Fruit fly (Drosophila melanogaster) whole organism, prepupa: ENCODE results near the gene corto.

ENCODE experiments used
- Blimp-1 ChIP-seq: fragments of 200-800 bp; sonication (Bioruptor generic); optimal IDR thresholded peaks from 3 replicates; lab custom pipeline; 2017; ENCODE audit warnings: missing biosample characterization, missing genetic modification characterization, mild to moderate bottlenecking, moderate library complexity, missing genetic modification reagents
- CG10669 ChIP-seq: fragments of 200-800 bp; sonication (Bioruptor generic); optimal IDR thresholded peaks from 3 replicates; lab custom pipeline; 2018; ENCODE audit warnings: missing biosample characterization, mild to moderate bottlenecking, missing genetic modification characterization, moderate library complexity
- CG11294 ChIP-seq: fragments of 200-800 bp; sonication (Bioruptor generic); IDR thresholded peaks from 2 replicates; pipeline ENCODE4 v1.3.6; 2022; ENCODE audit warnings: missing biosample characterization, missing genetic modification characterization
- CG11762 ChIP-seq: fragments of 200-800 bp; sonication (Bioruptor generic); optimal IDR thresholded peaks from 3 replicates; lab custom pipeline; 2016; ENCODE audit warnings: missing biosample characterization, missing genetic modification characterization; ENCODE audit not compliant: insufficient read depth
- CG11902 ChIP-seq: fragments of 200-800 bp; sonication (Bioruptor generic); optimal IDR thresholded peaks from 3 replicates; lab custom pipeline; 2016; ENCODE audit warnings: missing biosample characterization, missing genetic modification characterization
- CG1621 ChIP-seq: fragments of 200-800 bp; sonication (Bioruptor generic); optimal IDR thresholded peaks from 3 replicates; lab custom pipeline; 2018; ENCODE audit warnings: missing biosample characterization, mild to moderate bottlenecking, missing genetic modification characterization
- CG16779 ChIP-seq: fragments of 200-800 bp; sonication (Bioruptor generic); optimal IDR thresholded peaks from 3 replicates; lab custom pipeline; 2017; ENCODE audit warnings: missing biosample characterization, mild to moderate bottlenecking, missing genetic modification characterization
- CG3032 ChIP-seq: fragments of 200-800 bp; optimal IDR thresholded peaks from 2 replicates; lab custom pipeline; 2019; ENCODE audit warnings: missing biosample characterization, mild to moderate bottlenecking, missing genetic modification characterization, moderate library complexity
- CG31627 ChIP-seq: fragments of 200-800 bp; sonication (Bioruptor generic); optimal IDR thresholded peaks from 3 replicates; lab custom pipeline; 2016; ENCODE audit warnings: missing biosample characterization, missing genetic modification characterization
- CG32006 ChIP-seq: fragments of 200-800 bp; sonication (Bioruptor generic); optimal IDR thresholded peaks from 3 replicates; lab custom pipeline; 2017; ENCODE audit warnings: missing biosample characterization, mild to moderate bottlenecking, missing genetic modification characterization
- CG34406 ChIP-seq: fragments of 200-800 bp; sonication (Bioruptor generic); optimal IDR thresholded peaks from 3 replicates; lab custom pipeline; 2016; ENCODE audit warnings: missing biosample characterization, missing genetic modification characterization
- CG3919 ChIP-seq: fragments of 200-800 bp; sonication (Bioruptor generic); optimal IDR thresholded peaks from 3 replicates; lab custom pipeline; 2016; ENCODE audit warnings: missing biosample characterization, missing genetic modification characterization
- CG6276 ChIP-seq: fragments of 200-800 bp; sonication (Bioruptor generic); optimal IDR thresholded peaks from 2 replicates; lab custom pipeline; 2017; ENCODE audit warnings: missing biosample characterization, mild to moderate bottlenecking, missing genetic modification characterization
- CG6792 ChIP-seq: fragments of 200-800 bp; sonication (Bioruptor generic); optimal IDR thresholded peaks from 3 replicates; lab custom pipeline; 2016; ENCODE audit warnings: missing biosample characterization, missing genetic modification characterization
- CG6808 ChIP-seq: fragments of 200-800 bp; sonication (Bioruptor generic); optimal IDR thresholded peaks from 3 replicates; lab custom pipeline; 2017; ENCODE audit warnings: missing biosample characterization, missing genetic modification characterization, mild to moderate bottlenecking, moderate library complexity, missing genetic modification reagents
- CG7368 ChIP-seq: fragments of 200-800 bp; sonication (Bioruptor generic); optimal IDR thresholded peaks from 3 replicates; lab custom pipeline; 2016; ENCODE audit warnings: missing biosample characterization, missing genetic modification characterization
- CG8119 ChIP-seq: fragments of 200-800 bp; sonication (Bioruptor generic); IDR thresholded peaks from 3 replicates; pipeline ENCODE4 v1.3.6; 2022; ENCODE audit warnings: missing biosample characterization, missing genetic modification characterization
- CG8319 ChIP-seq: fragments of 200-800 bp; sonication (Bioruptor generic); optimal IDR thresholded peaks from 3 replicates; lab custom pipeline; 2016; ENCODE audit warnings: missing biosample characterization, missing genetic modification characterization
- CG8632 ChIP-seq: fragments of 200-800 bp; sonication (Bioruptor generic); optimal IDR thresholded peaks from 3 replicates; lab custom pipeline; 2016; ENCODE audit warnings: missing biosample characterization, missing genetic modification characterization
- CG9139 ChIP-seq: fragments of 200-800 bp; sonication (Bioruptor generic); optimal IDR thresholded peaks from 3 replicates; lab custom pipeline; 2017; ENCODE audit warnings: missing biosample characterization, mild to moderate bottlenecking, missing genetic modification characterization
- Eip78C ChIP-seq: fragments of 200-800 bp; sonication (Bioruptor generic); peaks from one replicate; lab custom pipeline; 2016; ENCODE audit warnings: missing biosample characterization, missing genetic modification characterization
- Eip93F ChIP-seq: fragments of 200-800 bp; sonication (Bioruptor generic); optimal IDR thresholded peaks from 2 replicates; lab custom pipeline; 2016; ENCODE audit warnings: missing biosample characterization, mild to moderate bottlenecking, missing genetic modification characterization
- Ets21C ChIP-seq: fragments of 200-800 bp; sonication (Bioruptor generic); optimal IDR thresholded peaks from 3 replicates; lab custom pipeline; 2016; ENCODE audit warnings: missing biosample characterization, missing genetic modification characterization
- Ets96B ChIP-seq: fragments of 200-800 bp; optimal IDR thresholded peaks from 2 replicates; lab custom pipeline; 2019; ENCODE audit warnings: missing biosample characterization, mild to moderate bottlenecking, missing genetic modification characterization, moderate library complexity
- Hr38 ChIP-seq: sonication (Bioruptor generic); optimal IDR thresholded peaks from 2 replicates; lab custom pipeline; 2016; ENCODE audit warnings: missing biosample characterization, missing genetic modification characterization
- Hr39 ChIP-seq: fragments of 200-800 bp; sonication (Bioruptor generic); optimal IDR thresholded peaks from 2 replicates; lab custom pipeline; 2016; ENCODE audit warnings: missing biosample characterization, missing genetic modification characterization
- Hr4 ChIP-seq: fragments of 200-800 bp; sonication (Bioruptor generic); optimal IDR thresholded peaks from 3 replicates; lab custom pipeline; 2016; ENCODE audit warnings: missing biosample characterization, missing genetic modification characterization
- Met ChIP-seq: fragments of 200-800 bp; sonication (Bioruptor generic); optimal IDR thresholded peaks from 3 replicates; lab custom pipeline; 2016; ENCODE audit warnings: missing biosample characterization, missing genetic modification characterization
- OdsH ChIP-seq: fragments of 200-800 bp; sonication (Bioruptor generic); optimal IDR thresholded peaks from 3 replicates; lab custom pipeline; 2016; ENCODE audit warnings: missing biosample characterization, missing genetic modification characterization
- Sox102F ChIP-seq: fragments of 200-800 bp; sonication (Bioruptor generic); optimal IDR thresholded peaks from 2 replicates; lab custom pipeline; 2016; ENCODE audit warnings: missing biosample characterization, mild to moderate bottlenecking, missing genetic modification characterization
- Sox14 ChIP-seq: fragments of 200-800 bp; sonication (Bioruptor generic); optimal IDR thresholded peaks from 3 replicates; lab custom pipeline; 2016; ENCODE audit warnings: missing biosample characterization, missing genetic modification characterization
- acj6 ChIP-seq: fragments of 200-800 bp; sonication (Bioruptor generic); optimal IDR thresholded peaks from 3 replicates; lab custom pipeline; 2016; ENCODE audit warnings: missing biosample characterization, missing genetic modification characterization
- cyc ChIP-seq: fragments of 200-800 bp; sonication (Bioruptor generic); optimal IDR thresholded peaks from 3 replicates; lab custom pipeline; 2016; ENCODE audit warnings: missing biosample characterization, missing genetic modification characterization
- dsx ChIP-seq: fragments of 200-800 bp; optimal IDR thresholded peaks from 3 replicates; lab custom pipeline; 2019; ENCODE audit warnings: missing biosample characterization, mild to moderate bottlenecking, missing genetic modification characterization, moderate library complexity; ENCODE audit not compliant: poor library complexity, severe bottlenecking
- esn ChIP-seq: fragments of 200-800 bp; sonication (Bioruptor generic); optimal IDR thresholded peaks from 2 replicates; lab custom pipeline; 2016; ENCODE audit warnings: missing biosample characterization, mild to moderate bottlenecking, missing genetic modification characterization, moderate library complexity
- fd59A ChIP-seq: fragments of 200-800 bp; sonication (Bioruptor generic); optimal IDR thresholded peaks from 2 replicates; lab custom pipeline; 2017; ENCODE audit warnings: missing biosample characterization, mild to moderate bottlenecking, missing genetic modification characterization, missing genetic modification reagents
- fd85E ChIP-seq: fragments of 200-800 bp; sonication (Bioruptor generic); optimal IDR thresholded peaks from 3 replicates; lab custom pipeline; 2016; ENCODE audit warnings: missing biosample characterization, missing genetic modification characterization
- fkh ChIP-seq: fragments of 200-800 bp; sonication (Bioruptor generic); optimal IDR thresholded peaks from 3 replicates; lab custom pipeline; 2017; ENCODE audit warnings: missing biosample characterization, mild to moderate bottlenecking, missing genetic modification characterization, moderate library complexity
- net ChIP-seq: fragments of 200-800 bp; sonication (Bioruptor generic); optimal IDR thresholded peaks from 3 replicates; lab custom pipeline; 2016; ENCODE audit warnings: missing biosample characterization, missing genetic modification characterization
- pdm3 ChIP-seq: fragments of 200-800 bp; sonication (Bioruptor generic); optimal IDR thresholded peaks from 3 replicates; lab custom pipeline; 2016; ENCODE audit warnings: missing biosample characterization, missing genetic modification characterization
- salr ChIP-seq, 2 experiments: fragments of 200-800 bp; sonication (Bioruptor generic); optimal IDR thresholded peaks; 3 replicates each; lab custom pipeline; 2016 to 2018; ENCODE audit warnings: missing biosample characterization in 2 of 2, missing genetic modification characterization in 2 of 2, mild to moderate bottlenecking in 1 of 2
- ss ChIP-seq, 2 experiments: fragments of 200-800 bp; sonication (Bioruptor generic); optimal IDR thresholded peaks; 2 replicates in 1 of 2; 3 replicates in 1 of 2; lab custom pipeline; 2017 to 2018; ENCODE audit warnings: mild to moderate bottlenecking in 2 of 2, missing biosample characterization in 2 of 2, missing genetic modification characterization in 2 of 2, moderate library complexity in 1 of 2
- svp ChIP-seq: fragments of 200-800 bp; sonication (Bioruptor generic); peaks from one replicate; lab custom pipeline; 2016; ENCODE audit warnings: missing biosample characterization, missing genetic modification characterization
- topi ChIP-seq: fragments of 200-800 bp; sonication (Bioruptor generic); optimal IDR thresholded peaks from 3 replicates; lab custom pipeline; 2016; ENCODE audit warnings: missing biosample characterization, missing genetic modification characterization
- vri ChIP-seq: fragments of 200-800 bp; sonication (Bioruptor generic); optimal IDR thresholded peaks from 3 replicates; lab custom pipeline; 2016; ENCODE audit warnings: missing biosample characterization, mild to moderate bottlenecking, missing genetic modification characterization

corto gene

DNA sequence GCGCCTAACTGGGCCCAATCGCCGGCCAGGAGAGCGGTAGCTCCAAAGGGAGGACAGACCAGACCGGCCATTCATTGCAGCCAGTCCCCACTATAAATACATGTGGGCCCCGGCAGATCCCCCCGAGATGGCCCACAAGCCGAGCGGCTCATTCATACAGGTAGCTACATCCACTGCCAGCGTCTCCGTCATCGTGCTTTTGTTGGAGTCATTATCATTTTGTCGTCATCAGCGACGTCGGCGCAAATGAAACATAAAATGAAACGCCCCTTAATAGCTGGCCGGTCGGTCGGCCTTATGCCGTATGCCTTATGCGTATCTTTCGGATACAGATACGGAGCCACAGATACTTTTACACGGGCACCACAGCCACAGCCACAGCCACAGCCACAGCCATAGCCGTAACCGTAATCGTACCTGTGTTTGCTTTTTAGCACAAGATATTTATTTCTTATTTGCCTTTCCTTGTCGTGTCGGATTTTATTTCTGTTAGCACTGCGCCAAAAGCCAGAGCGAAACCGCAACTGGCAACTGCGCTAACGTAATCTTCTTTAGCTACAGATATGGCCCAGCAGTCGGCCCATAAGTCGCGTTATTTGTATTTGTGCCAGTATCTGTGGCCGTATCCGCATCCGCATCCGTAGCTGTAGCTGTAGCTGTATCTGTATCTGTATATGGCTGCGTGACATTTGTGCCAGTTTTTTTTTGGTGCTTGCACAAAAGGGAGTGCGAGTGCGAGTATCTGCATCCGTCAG lies 43.7 kb downstream of the corto start (continued):
- TF ChIP-seq CG10669 (GFP tag; lab: Kevin White, UChicago) (peak; percentile 7), CG11294 (GFP tag; lab: Robert Waterston, UW) (no peak), CG34406 (GFP tag; lab: Kevin White, UChicago) (peak; percentile 62), CG31627 (GFP tag; lab: Kevin White, UChicago) (no peak), ss (GFP tag; optimal IDR thresholded peaks at IDR 0.05; lab: Kevin White, UChicago) (peak; percentile 18 to 69), Ets96B (no peak), Hr38 (GFP tag; lab: Kevin White, UChicago) (no peak), svp (peak; percentile 70), vri (peak; percentile 79), CG3032 (tag; lab: Kevin White, UChicago) (no peak), OdsH (GFP tag; lab: Kevin White, UChicago) (peak; percentile 45), CG16779 (tag; lab: Kevin White, UChicago) (no peak), esn (GFP tag; lab: Kevin White, UChicago) (peak; percentile 53), CG11902 (GFP tag; lab: Kevin White, UChicago) (no peak), CG6808 (GFP tag; lab: Kevin White, UChicago) (peak; percentile 41), Hr39 (GFP tag; lab: Kevin White, UChicago) (no peak), CG11762 (GFP tag; lab: Kevin White, UChicago) (no peak), Sox102F (GFP tag; lab: Kevin White, UChicago) (peak; percentile 47), CG6792 (GFP tag; lab: Kevin White, UChicago) (peak; percentile 59), salr (GFP tag; optimal IDR thresholded peaks at IDR 0.05; lab: Kevin White, UChicago) (no peak), Met (GFP tag; lab: Kevin White, UChicago) (peak; percentile 7), Eip78C (GFP tag; lab: Kevin White, UChicago) (peak; percentile 78), Blimp-1 (GFP tag; lab: Kevin White, UChicago) (peak; percentile 46), net (GFP tag; lab: Kevin White, UChicago) (peak; percentile 37), CG32006 (peak; percentile 8), Hr4 (no peak), Ets21C (no peak), topi (GFP tag; lab: Kevin White, UChicago) (peak; percentile 29), CG8319 (GFP tag; lab: Kevin White, UChicago) (no peak), cyc (GFP tag; lab: Kevin White, UChicago) (no peak), Eip93F (GFP tag; lab: Kevin White, UChicago) (no peak), fkh (peak; percentile 96), acj6 (GFP tag; lab: Kevin White, UChicago) (peak; percentile 12), CG1621 (tag; lab: Kevin White, UChicago) (peak; percentile 86), pdm3 (no peak)

DNA sequence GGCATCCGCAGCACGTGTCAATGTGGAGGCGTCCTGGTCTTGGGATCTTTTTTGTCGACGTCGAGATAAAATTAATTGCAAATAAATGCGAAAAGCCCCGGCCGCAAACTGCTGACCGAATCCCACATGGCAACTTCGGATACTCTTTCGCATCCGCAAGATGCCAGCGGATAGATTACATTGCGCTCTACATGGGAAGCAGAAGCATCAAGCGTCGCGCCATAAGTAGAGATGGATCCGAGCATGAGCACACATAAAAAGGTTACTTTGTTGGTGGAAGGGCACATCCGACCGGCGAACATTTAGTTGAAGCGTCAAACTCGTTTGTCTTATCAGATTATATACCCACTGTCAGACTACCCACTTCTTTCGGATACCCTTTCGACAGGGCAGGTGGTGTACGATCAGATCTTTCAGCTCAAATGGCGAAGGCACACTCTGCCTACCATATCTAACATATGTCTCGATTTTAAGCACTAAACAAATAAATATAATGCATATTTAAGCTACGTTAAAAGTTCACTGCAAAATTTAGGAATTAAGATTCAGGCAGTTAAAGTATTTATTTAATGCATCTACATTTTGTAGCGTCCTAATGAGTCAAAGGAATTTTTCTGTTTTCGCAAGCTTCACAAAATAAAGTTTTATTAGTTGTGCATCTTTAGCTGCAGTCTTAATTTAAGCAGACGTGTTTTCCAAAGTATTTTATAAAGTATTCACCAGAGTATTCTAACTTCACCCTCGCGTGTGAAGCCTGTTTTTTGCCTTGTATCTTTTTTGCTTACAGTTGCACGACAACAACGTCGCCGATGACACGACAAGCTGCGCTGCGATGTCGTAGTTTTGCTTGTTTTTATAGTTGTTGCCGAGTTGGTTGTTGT lies 44.6 kb downstream of the corto start:
- TF ChIP-seq OdsH (GFP tag; lab: Kevin White, UChicago) (peak; percentile 58), CG8319 (GFP tag; lab: Kevin White, UChicago) (no peak), CG6276 (GFP tag; lab: Kevin White, UChicago) (no peak), ss (GFP tag; optimal IDR thresholded peaks at IDR 0.05; lab: Kevin White, UChicago) (peak; percentile 49 to 89), CG9139 (GFP tag; lab: Kevin White, UChicago) (no peak), Sox14 (GFP tag; lab: Kevin White, UChicago) (peak; percentile 57), CG8632 (GFP tag; lab: Kevin White, UChicago) (peak; percentile 46), CG8119 (GFP tag; lab: Robert Waterston, UW) (0 out of 3 replicates have a peak, but pooled peaks have one; percentile 14), Ets96B (peak; percentile 38), CG7368 (no peak), dsx (GFP tag; lab: Kevin White, UChicago) (peak; percentile 78), CG32006 (peak; percentile 79), CG6792 (GFP tag; lab: Kevin White, UChicago) (peak; percentile 40), net (GFP tag; lab: Kevin White, UChicago) (peak; percentile 26), CG6808 (GFP tag; lab: Kevin White, UChicago) (peak; percentile 52), CG3919 (peak; percentile 65), vri (no peak), Eip93F (GFP tag; lab: Kevin White, UChicago) (no peak), Hr4 (peak; percentile 44), fd85E (GFP tag; lab: Kevin White, UChicago) (no peak), fd59A (peak; percentile 75), fkh (no peak), cyc (GFP tag; lab: Kevin White, UChicago) (peak; percentile 52)
